Worm (Caenorhabditis elegans) whole organism, L4/young adult: ENCODE data around the gene skr-9.

Experiments used
- W03F9.2 ChIP-seq: fragments of 150-350 bp; optimal IDR thresholded peaks from 2 replicates; lab custom pipeline; 2014; ENCODE audit warnings: missing biosample characterization, missing genetic modification characterization
- dao-5 ChIP-seq: sonication (generic microtip); optimal IDR thresholded peaks from 2 replicates; lab custom pipeline; 2016; ENCODE audit warnings: missing genotype, missing genetic modification characterization, moderate library complexity, missing compliant biosample characterization

DNA sequence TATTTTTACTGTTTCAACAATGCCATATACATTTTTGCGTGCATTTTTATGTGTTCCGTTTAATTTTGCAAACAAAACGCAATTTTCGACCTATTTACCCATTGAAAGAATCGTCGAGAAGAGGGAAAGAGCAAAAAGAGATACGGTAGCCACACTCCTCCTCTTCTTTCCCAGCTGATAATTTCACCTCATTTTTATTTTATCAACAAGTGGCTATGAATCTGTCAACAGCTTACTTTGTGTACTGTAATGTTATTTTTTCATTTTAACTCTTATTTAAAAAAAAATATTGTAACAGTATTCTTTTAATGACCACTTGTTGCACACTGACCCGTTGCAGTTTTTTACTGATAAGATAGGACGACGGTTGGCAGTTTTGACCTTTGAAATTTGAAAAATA, 11.6 kb downstream of the skr-9 start:
- TF ChIP-seq W03F9.2 = no peak
- TF ChIP-seq dao-5 = no peak
